Fruit fly (Drosophila melanogaster) whole organism, adult: Measurements from ENCODE around the gene CG13609.
A peak's percentile ranks its signal among the peaks of the same experiment; 100 is the strongest.

ENCODE experiments used
- CG11617 ChIP-seq: fragments of 200-800 bp; sonication (Bioruptor generic); optimal IDR thresholded peaks from 2 replicates; lab custom pipeline; 2017; ENCODE audit warnings: mild to moderate bottlenecking, missing biosample characterization, missing genetic modification reagents, missing genetic modification characterization
- CG12768 ChIP-seq: fragments of 200-800 bp; sonication (Bioruptor generic); optimal IDR thresholded peaks from 2 replicates; lab custom pipeline; 2017; ENCODE audit warnings: missing biosample characterization, missing genetic modification characterization, mild to moderate bottlenecking, moderate library complexity, missing genetic modification reagents
- CG1620 ChIP-seq: fragments of 200-800 bp; sonication (Bioruptor generic); optimal IDR thresholded peaks from 2 replicates; lab custom pipeline; 2016; ENCODE audit warnings: missing biosample characterization, missing genetic modification characterization
- CG33017 ChIP-seq: fragments of 200-800 bp; sonication (Bioruptor generic); optimal IDR thresholded peaks from 2 replicates; lab custom pipeline; 2018; ENCODE audit warnings: missing biosample characterization, mild to moderate bottlenecking, missing genetic modification characterization, moderate library complexity
- CG5204 ChIP-seq: fragments of 200-800 bp; sonication (Bioruptor generic); optimal IDR thresholded peaks from 2 replicates; lab custom pipeline; 2016; ENCODE audit warnings: missing biosample characterization, missing genetic modification characterization
- CG7045 ChIP-seq: fragments of 200-800 bp; sonication (Bioruptor generic); optimal IDR thresholded peaks from 2 replicates; lab custom pipeline; 2017; ENCODE audit warnings: missing biosample characterization, mild to moderate bottlenecking, missing genetic modification characterization
- CG7101 ChIP-seq: fragments of 200-800 bp; sonication (Bioruptor generic); optimal IDR thresholded peaks from 2 replicates; lab custom pipeline; 2018; ENCODE audit warnings: missing biosample characterization, mild to moderate bottlenecking, missing genetic modification characterization, moderate library complexity
- Clk ChIP-seq: fragments of 200-800 bp; sonication (Bioruptor generic); optimal IDR thresholded peaks from 2 replicates; lab custom pipeline; 2017; ENCODE audit warnings: missing biosample characterization, missing genetic modification characterization
- Crg-1 ChIP-seq: fragments of 200-800 bp; sonication (Bioruptor generic); optimal IDR thresholded peaks from 2 replicates; lab custom pipeline; 2016; ENCODE audit warnings: missing biosample characterization, missing genetic modification characterization
- Hr96 ChIP-seq: fragments of 200-800 bp; sonication (Bioruptor generic); optimal IDR thresholded peaks from 2 replicates; lab custom pipeline; 2016; ENCODE audit warnings: missing biosample characterization, missing genetic modification characterization
- Mnt ChIP-seq: fragments of 200-800 bp; sonication (Bioruptor generic); optimal IDR thresholded peaks from 2 replicates; lab custom pipeline; 2016; ENCODE audit warnings: missing biosample characterization, mild to moderate bottlenecking, missing genetic modification characterization
- bab1 ChIP-seq: fragments of 200-800 bp; sonication (Bioruptor generic); optimal IDR thresholded peaks from 3 replicates; lab custom pipeline; 2019; ENCODE audit warnings: missing biosample characterization, mild to moderate bottlenecking, missing genetic modification characterization, moderate library complexity
- cic ChIP-seq: fragments of 200-800 bp; sonication (Bioruptor generic); optimal IDR thresholded peaks from 2 replicates; lab custom pipeline; 2017; ENCODE audit warnings: missing biosample characterization, mild to moderate bottlenecking, missing genetic modification characterization, moderate library complexity
- cnc ChIP-seq, 2 experiments: fragments of >200 bp; optimal IDR thresholded peaks; 2 replicates each; lab custom pipeline; 2017
- kay ChIP-seq: fragments of 200-800 bp; sonication (Bioruptor generic); peaks from one replicate; lab custom pipeline; 2016; ENCODE audit warnings: missing biosample characterization, missing genetic modification characterization, borderline replicate concordance
- ovo ChIP-seq: fragments of 200-800 bp; sonication (Bioruptor generic); optimal IDR thresholded peaks from 2 replicates; lab custom pipeline; 2016; ENCODE audit warnings: missing biosample characterization, missing genetic modification characterization
- pad ChIP-seq: fragments of 200-800 bp; sonication (Bioruptor generic); optimal IDR thresholded peaks from 3 replicates; lab custom pipeline; 2017; ENCODE audit warnings: missing biosample characterization, missing genetic modification characterization, mild to moderate bottlenecking, moderate library complexity, missing genetic modification reagents
- tj ChIP-seq: fragments of 200-800 bp; sonication (Bioruptor generic); optimal IDR thresholded peaks from 3 replicates; lab custom pipeline; 2017; ENCODE audit warnings: missing biosample characterization, mild to moderate bottlenecking, missing genetic modification characterization, moderate library complexity
- toe ChIP-seq: fragments of 200-800 bp; sonication (Bioruptor generic); optimal IDR thresholded peaks from 2 replicates; lab custom pipeline; 2016; ENCODE audit warnings: missing biosample characterization, missing genetic modification characterization

Gene CG13609

DNA sequence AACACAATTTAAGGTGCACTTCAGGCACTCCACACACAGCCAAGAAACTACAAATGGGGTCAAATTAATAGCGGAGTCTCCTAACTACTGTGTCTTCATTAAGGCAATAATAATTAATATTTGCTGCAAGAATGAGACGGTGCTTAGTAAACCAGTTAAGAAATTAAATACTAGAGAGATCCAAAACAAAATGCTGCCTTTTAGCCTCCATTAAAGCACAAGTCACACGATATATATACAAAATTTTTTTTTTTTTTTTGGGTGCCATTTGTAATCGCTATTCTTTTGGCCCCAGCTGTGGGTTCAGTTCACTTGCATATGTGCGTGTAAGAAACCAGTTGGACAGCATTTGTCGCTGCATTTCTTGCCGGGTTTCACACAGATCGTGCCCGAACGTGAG, 23.4 kb upstream of the CG13609 start:
- no peak for TF ChIP-seq cic (GFP tag; lab: Kevin White, UChicago)
- no peak for TF ChIP-seq pad (GFP tag; lab: Kevin White, UChicago)
- TF ChIP-seq tj = no peak

DNA sequence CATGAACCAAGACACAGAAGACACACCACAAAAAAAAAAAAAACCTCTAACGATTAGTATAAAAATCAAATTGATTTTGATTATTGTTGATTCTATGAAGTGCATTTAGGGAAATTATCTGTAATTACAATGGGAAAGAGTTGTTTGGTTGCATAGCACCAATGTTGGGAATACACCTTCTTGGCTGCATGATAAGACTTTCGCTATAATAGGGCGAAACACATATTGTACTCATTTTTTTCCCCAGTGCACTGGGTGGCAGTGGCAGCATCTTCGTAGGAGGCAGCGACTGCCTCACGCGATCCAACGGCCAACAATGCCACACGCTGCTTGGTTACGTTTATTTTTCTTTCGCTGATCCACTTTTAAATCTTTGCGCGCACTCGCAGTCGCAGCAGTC, 22.8 kb upstream of the CG13609 start:
- no peak for TF ChIP-seq toe (GFP tag; lab: Kevin White, UChicago)
- no peak for TF ChIP-seq CG12768 (GFP tag; lab: Kevin White, UChicago)
- TF ChIP-seq CG33017 (tag; lab: Kevin White, UChicago) = no peak
- no peak for TF ChIP-seq cnc (optimal IDR thresholded peaks at IDR 0.05; lab: Kevin White, UChicago)
- TF ChIP-seq pad (GFP tag; lab: Kevin White, UChicago) = no peak
- no peak for TF ChIP-seq Hr96 (GFP tag; lab: Kevin White, UChicago)
- no peak for TF ChIP-seq Crg-1 (GFP tag; lab: Kevin White, UChicago)
- no peak for TF ChIP-seq Clk (GFP tag; lab: Kevin White, UChicago)
- no peak for TF ChIP-seq CG11617 (GFP tag; lab: Kevin White, UChicago)

DNA sequence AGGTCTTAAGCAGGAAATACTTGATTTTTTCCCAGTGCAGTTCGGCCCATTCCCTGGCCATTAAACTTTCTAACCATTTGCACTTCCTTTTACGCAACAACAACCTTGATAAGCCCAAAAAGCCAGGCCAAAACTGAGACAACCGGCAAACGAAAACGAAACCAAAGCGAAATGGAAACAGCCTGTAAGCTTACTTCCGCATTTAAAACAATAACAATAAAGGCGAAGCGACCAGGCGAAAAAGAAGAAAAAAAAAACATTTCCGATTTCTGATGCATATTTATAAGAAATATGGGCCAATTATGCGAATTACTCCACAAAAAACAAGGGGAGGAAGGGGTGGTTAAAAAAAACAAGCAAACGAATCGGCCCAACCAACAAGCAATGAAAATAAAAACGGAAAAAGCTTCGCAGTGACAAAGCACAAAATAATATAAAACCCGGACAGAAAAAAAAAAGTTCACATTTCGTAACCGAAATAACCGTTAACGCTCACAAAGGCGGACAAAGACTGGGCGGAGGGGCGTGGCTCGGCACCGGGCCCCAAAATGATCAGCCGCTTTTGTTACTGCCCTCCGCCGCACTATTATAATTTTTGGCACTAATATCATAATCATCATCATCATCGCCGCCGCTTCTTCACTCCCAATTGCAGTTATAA, 21.5 kb upstream of the CG13609 start:
- TF ChIP-seq cnc (optimal IDR thresholded peaks at IDR 0.05; lab: Kevin White, UChicago) (peak in 1 of 2 experiments; percentile 13), bab1 (GFP tag; lab: Kevin White, UChicago) (no peak), tj (peak; percentile 7)

DNA sequence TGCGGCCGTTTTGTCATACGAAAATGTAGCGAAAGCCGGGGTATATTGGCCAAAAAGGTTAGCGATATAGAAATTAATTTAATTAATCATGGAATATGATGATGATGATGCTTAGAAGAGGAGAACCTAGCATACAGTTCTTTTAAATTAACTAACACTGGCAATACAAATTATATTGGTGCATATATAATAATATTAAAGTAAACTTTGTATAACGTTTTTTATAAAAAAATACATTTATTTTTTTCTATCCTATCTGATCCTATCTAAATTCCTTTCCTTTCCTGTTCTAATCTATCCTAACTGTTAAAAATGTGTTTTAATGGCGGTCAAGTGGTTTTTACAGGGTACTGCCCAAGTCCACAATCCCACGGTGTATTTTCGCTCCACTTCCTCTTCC, 20.9 kb upstream of the CG13609 start:
- no peak for TF ChIP-seq bab1 (GFP tag; lab: Kevin White, UChicago)
- TF ChIP-seq CG12768 (GFP tag; lab: Kevin White, UChicago) = no peak
- no peak for TF ChIP-seq kay (GFP tag; lab: Kevin White, UChicago)
- no peak for TF ChIP-seq toe (GFP tag; lab: Kevin White, UChicago)
- TF ChIP-seq ovo (GFP tag; lab: Kevin White, UChicago) = no peak
- TF ChIP-seq cic (GFP tag; lab: Kevin White, UChicago) = no peak
- TF ChIP-seq Mnt (GFP tag; lab: Kevin White, UChicago) = no peak
- no peak for TF ChIP-seq CG33017 (tag; lab: Kevin White, UChicago)
- no peak for TF ChIP-seq Crg-1 (GFP tag; lab: Kevin White, UChicago)
- no peak for TF ChIP-seq tj
- TF ChIP-seq Hr96 (GFP tag; lab: Kevin White, UChicago) = no peak
- TF ChIP-seq Clk (GFP tag; lab: Kevin White, UChicago) = no peak
- TF ChIP-seq CG7045 (GFP tag; lab: Kevin White, UChicago) = no peak
- no peak for TF ChIP-seq CG7101 (tag; lab: Kevin White, UChicago)
- no peak for TF ChIP-seq cnc (optimal IDR thresholded peaks at IDR 0.05; lab: Kevin White, UChicago)
- TF ChIP-seq pad (GFP tag; lab: Kevin White, UChicago) = no peak
- no peak for TF ChIP-seq CG11617 (GFP tag; lab: Kevin White, UChicago)
- no peak for TF ChIP-seq CG5204 (GFP tag; lab: Kevin White, UChicago)

DNA sequence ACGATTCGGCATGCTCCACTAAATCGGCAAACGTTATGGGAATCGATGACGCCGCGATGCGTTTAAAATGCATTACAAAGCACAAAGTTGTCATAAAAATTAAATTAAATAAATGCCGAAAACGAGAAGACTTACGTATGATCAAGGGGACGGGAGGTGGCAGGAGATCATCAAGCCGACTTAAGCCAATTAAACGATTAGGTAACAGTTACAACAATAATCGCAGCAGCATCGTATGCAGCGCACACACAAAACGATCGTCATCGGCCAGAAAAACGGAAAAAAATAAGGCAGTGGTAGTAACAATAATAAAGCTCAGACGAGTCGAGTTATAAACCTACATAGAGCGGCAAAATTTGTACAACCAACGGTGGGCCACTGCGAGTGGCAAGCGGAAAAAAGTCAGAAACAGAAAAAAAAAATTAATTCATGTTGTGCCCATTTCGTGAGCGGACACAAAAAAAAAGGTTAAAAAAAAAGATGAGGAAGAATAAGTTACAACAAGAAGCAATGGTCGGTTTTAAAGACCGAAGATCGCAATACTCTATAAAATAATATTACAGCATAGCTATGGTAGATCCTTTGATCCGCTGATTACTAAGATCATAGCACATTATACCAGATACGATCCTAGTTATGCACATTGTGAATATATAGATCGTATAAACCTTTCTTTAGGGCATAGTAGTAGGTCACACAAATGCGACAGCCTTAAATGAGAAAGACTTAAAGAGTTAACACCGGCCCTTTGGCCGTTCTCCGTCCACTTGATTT, 20.3 kb upstream of the CG13609 start:
- TF ChIP-seq cnc (optimal IDR thresholded peaks at IDR 0.05; lab: Kevin White, UChicago) (no peak), CG12768 (GFP tag; lab: Kevin White, UChicago) (no peak), tj (peak; percentile 76), CG7101 (tag; lab: Kevin White, UChicago) (no peak), kay (GFP tag; lab: Kevin White, UChicago) (no peak)

DNA sequence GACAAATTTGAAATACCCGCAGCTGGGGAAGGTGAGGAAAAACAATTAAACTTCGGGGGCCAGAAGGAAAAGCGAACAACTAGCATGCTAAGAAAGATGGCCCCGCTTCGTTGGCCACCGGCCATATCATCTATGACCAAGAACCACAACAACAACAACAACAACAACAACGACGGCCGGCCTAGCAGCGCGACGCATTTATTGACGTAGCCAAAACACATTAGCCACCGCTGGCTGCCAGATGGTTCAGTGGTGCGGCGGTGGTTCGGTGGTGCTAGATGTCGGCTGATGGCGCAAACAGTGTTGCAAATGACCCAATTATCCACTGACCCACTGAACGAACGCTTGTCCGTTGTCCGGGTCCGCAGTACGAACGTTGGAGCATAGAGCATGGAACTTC, 13.2 kb upstream of the CG13609 start:
- TF ChIP-seq CG5204 (GFP tag; lab: Kevin White, UChicago) = no peak
- TF ChIP-seq CG1620 = no peak
- no peak for TF ChIP-seq CG11617 (GFP tag; lab: Kevin White, UChicago)
- no peak for TF ChIP-seq toe (GFP tag; lab: Kevin White, UChicago)
- TF ChIP-seq Hr96 (GFP tag; lab: Kevin White, UChicago) = no peak
- no peak for TF ChIP-seq cnc (optimal IDR thresholded peaks at IDR 0.05; lab: Kevin White, UChicago)
- TF ChIP-seq Crg-1 (GFP tag; lab: Kevin White, UChicago) = no peak
- TF ChIP-seq pad (GFP tag; lab: Kevin White, UChicago) = no peak
- TF ChIP-seq Clk (GFP tag; lab: Kevin White, UChicago) = no peak

DNA sequence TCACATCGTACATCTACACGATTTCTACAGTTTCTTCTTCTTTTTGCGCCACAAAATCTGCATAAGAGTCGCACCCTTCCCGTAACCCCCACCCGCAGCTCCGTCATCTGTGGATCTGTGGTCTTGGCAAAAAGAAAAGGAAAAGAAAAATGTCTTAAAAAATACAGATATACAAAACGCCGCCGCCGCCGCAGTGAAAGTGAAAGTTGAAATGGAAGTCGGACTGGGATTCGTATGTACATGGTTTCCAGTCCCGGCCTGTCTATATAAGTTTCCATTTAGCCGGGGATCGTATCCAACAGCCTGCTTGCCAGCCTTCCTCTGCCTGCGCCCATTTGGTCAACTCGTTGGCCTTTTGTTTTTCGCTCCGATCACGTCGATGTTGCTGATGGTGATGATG, 10.8 kb upstream of the CG13609 start:
- TF ChIP-seq CG7101 (tag; lab: Kevin White, UChicago) (no peak), CG12768 (GFP tag; lab: Kevin White, UChicago) (no peak)
